Fruit fly (Drosophila melanogaster): Measurements from ENCODE around the gene Icmt.

- TF ChIP-seq psq (optimal IDR thresholded peaks at IDR 0.05) (no peak), insv (optimal IDR thresholded peaks at IDR 0.05) (no peak), Myc (optimal IDR thresholded peaks at IDR 0.05) (no peak), ttk (optimal IDR thresholded peaks at IDR 0.05) (no peak), Sin3A (optimal IDR thresholded peaks at IDR 0.05) (no peak)
These were observed 13.3 kb downstream of the Icmt start for dm6 chr3L:13031326-13031725.

All from Kc167 (cell line).